Worm (Caenorhabditis elegans) whole organism, L4 larva: ENCODE results near the gene dph-2.

Experiments used
- D1046.2 ChIP-seq: fragments of 200-800 bp; sonication (Bioruptor generic); IDR thresholded peaks from 2 replicates; pipeline ENCODE4 v1.3.6; 2022; ENCODE audit warnings: missing genetic modification characterization, missing compliant biosample characterization
- F10B5.3 ChIP-seq: sonication (generic microtip); optimal IDR thresholded peaks from 2 replicates; lab custom pipeline; 2016; ENCODE audit warnings: mild to moderate bottlenecking, missing genetic modification characterization, missing compliant biosample characterization
- R02D3.7 ChIP-seq: fragments of 150-350 bp; sonication (generic microtip); optimal IDR thresholded peaks from 3 replicates; lab custom pipeline; 2014; ENCODE audit warnings: missing biosample characterization, missing genetic modification characterization
- T26A8.4 ChIP-seq: fragments of 200-800 bp; sonication (Bioruptor generic); IDR thresholded peaks from 2 replicates; pipeline ENCODE4 v1.3.6; 2022; ENCODE audit warnings: missing genetic modification characterization, missing compliant biosample characterization
- Y5F2A.4 ChIP-seq: fragments of 200-800 bp; sonication (Bioruptor generic); optimal IDR thresholded peaks from 2 replicates; lab custom pipeline; 2018; ENCODE audit warnings: mild to moderate bottlenecking, missing genetic modification characterization, missing compliant biosample characterization
- ZK337.2 ChIP-seq: fragments of 200-800 bp; sonication (Bioruptor generic); IDR thresholded peaks from 2 replicates; pipeline ENCODE4 v1.3.6; 2022; ENCODE audit warnings: missing genetic modification reagents, missing genetic modification characterization, missing compliant biosample characterization
- ZK546.5 ChIP-seq, 2 experiments: sonication (generic microtip); optimal IDR thresholded peaks; 2 replicates each; lab custom pipeline; 2017; ENCODE audit warnings: missing biosample characterization in 2 of 2, missing genetic modification characterization in 2 of 2
- aha-1 ChIP-seq: fragments of 150-350 bp; peaks from one replicate; lab custom pipeline; 2014; ENCODE audit warnings: missing biosample characterization, missing genetic modification characterization
- aly-2 ChIP-seq: sonication (generic microtip); optimal IDR thresholded peaks from 2 replicates; lab custom pipeline; 2018; ENCODE audit warnings: missing biosample characterization, missing genetic modification characterization
- ama-1 ChIP-seq: fragments of 150-350 bp; optimal IDR thresholded peaks from 2 replicates; lab custom pipeline; 2014; ENCODE audit warnings: inconsistent platforms, mixed read lengths
- arid-1 ChIP-seq: fragments of 200-800 bp; sonication (Bioruptor generic); conservative IDR thresholded peaks from 2 replicates; pipeline ENCODE4 v1.3.6; 2022; ENCODE audit warnings: missing genetic modification reagents, missing genetic modification characterization, missing compliant biosample characterization
- ceh-44 ChIP-seq: fragments of 200-800 bp; sonication (Bioruptor generic); IDR thresholded peaks from 2 replicates; pipeline ENCODE4 v1.3.6; 2022; ENCODE audit warnings: missing genetic modification reagents, missing genetic modification characterization, missing compliant biosample characterization
- ceh-82 ChIP-seq: sonication (generic microtip); optimal IDR thresholded peaks from 2 replicates; lab custom pipeline; 2017; ENCODE audit warnings: missing biosample characterization, missing genetic modification characterization
- ces-1 ChIP-seq: fragments of 150-350 bp; sonication (generic microtip); optimal IDR thresholded peaks from 4 replicates; lab custom pipeline; 2014; ENCODE audit warnings: missing biosample characterization, missing genetic modification reagents, missing genetic modification characterization
- ctbp-1 ChIP-seq: fragments of 200-800 bp; sonication (Bioruptor generic); IDR thresholded peaks from 2 replicates; pipeline ENCODE4 v1.3.6; 2022; ENCODE audit warnings: missing genetic modification reagents, missing genetic modification characterization, missing compliant biosample characterization
- daf-16 ChIP-seq, 3 experiments: sonication (generic microtip); optimal IDR thresholded peaks; 2 replicates each; lab custom pipeline; 2016 to 2017; ENCODE audit warnings: missing genetic modification characterization in 3 of 3, missing genetic modification reagents in 3 of 3, mild to moderate bottlenecking in 2 of 3, missing compliant biosample characterization in 2 of 3, missing biosample characterization in 1 of 3, moderate library complexity in 1 of 3
- duxl-1 ChIP-seq: sonication (generic microtip); optimal IDR thresholded peaks from 2 replicates; lab custom pipeline; 2016; ENCODE audit warnings: mild to moderate bottlenecking, missing genetic modification characterization, moderate library complexity, missing compliant biosample characterization; ENCODE audit not compliant: poor library complexity
- fkh-10 ChIP-seq: fragments of 150-350 bp; optimal IDR thresholded peaks from 2 replicates; lab custom pipeline; 2014; ENCODE audit warnings: missing biosample characterization, missing genetic modification reagents, missing genetic modification characterization
- gei-8 ChIP-seq: fragments of 200-800 bp; sonication (Bioruptor generic); optimal IDR thresholded peaks from 2 replicates; lab custom pipeline; 2018; ENCODE audit warnings: mild to moderate bottlenecking, missing genetic modification characterization, missing compliant biosample characterization
- hlh-30 ChIP-seq: sonication (generic microtip); optimal IDR thresholded peaks from 2 replicates; lab custom pipeline; 2017; ENCODE audit warnings: antibody characterized with exemption, mild to moderate bottlenecking, missing genetic modification characterization, missing compliant biosample characterization; ENCODE audit not compliant: insufficient read depth
- lin-1 ChIP-seq: fragments of 200-800 bp; sonication (Bioruptor generic); IDR thresholded peaks from 2 replicates; pipeline ENCODE4 v1.3.6; 2022; ENCODE audit warnings: missing genetic modification reagents, missing genetic modification characterization, missing compliant biosample characterization
- lin-13 ChIP-seq: fragments of 150-350 bp; optimal IDR thresholded peaks from 2 replicates; lab custom pipeline; 2014; ENCODE audit warnings: missing biosample characterization, missing genetic modification reagents, missing genetic modification characterization
- lin-15B ChIP-seq: fragments of 150-350 bp; sonication (generic microtip); optimal IDR thresholded peaks from 3 replicates; lab custom pipeline; 2014; ENCODE audit warnings: missing biosample characterization, missing genetic modification characterization
- lin-38 ChIP-seq: fragments of 200-800 bp; sonication (Bioruptor generic); IDR thresholded peaks from 2 replicates; pipeline ENCODE4 v1.3.6; 2022; ENCODE audit warnings: missing genetic modification reagents, missing genetic modification characterization, missing compliant biosample characterization
- lin-39 ChIP-seq: fragments of 150-350 bp; optimal IDR thresholded peaks from 2 replicates; lab custom pipeline; 2014; ENCODE audit warnings: missing biosample characterization, missing genetic modification reagents, missing genetic modification characterization
- lir-3 ChIP-seq: sonication (generic microtip); optimal IDR thresholded peaks from 2 replicates; lab custom pipeline; 2016; ENCODE audit warnings: mild to moderate bottlenecking, missing genetic modification characterization, missing compliant biosample characterization
- lsy-2 ChIP-seq, 2 experiments: fragments of 150-350 bp in 1 of 2; sonication (generic microtip) in 1 of 2; optimal IDR thresholded peaks; 2 replicates each; lab custom pipeline; 2014 to 2017; ENCODE audit warnings: missing biosample characterization in 2 of 2, missing genetic modification characterization in 2 of 2
- madf-9 ChIP-seq: fragments of 200-800 bp; sonication (Bioruptor generic); conservative IDR thresholded peaks from 2 replicates; pipeline ENCODE4 v1.3.6; 2022; ENCODE audit warnings: missing genetic modification reagents, missing genetic modification characterization, missing compliant biosample characterization
- mes-2 ChIP-seq: sonication (generic microtip); optimal IDR thresholded peaks from 2 replicates; lab custom pipeline; 2016; ENCODE audit warnings: missing genotype, mild to moderate bottlenecking, missing genetic modification characterization, missing compliant biosample characterization; ENCODE audit not compliant: poor library complexity, severe bottlenecking
- nhr-10 ChIP-seq: fragments of 150-350 bp; optimal IDR thresholded peaks from 2 replicates; lab custom pipeline; 2014; ENCODE audit warnings: missing biosample characterization, missing genetic modification characterization
- nhr-11 ChIP-seq: fragments of 150-350 bp; optimal IDR thresholded peaks from 2 replicates; lab custom pipeline; 2014; ENCODE audit warnings: missing biosample characterization, missing genetic modification characterization
- nhr-111 ChIP-seq: fragments of 200-800 bp; sonication (Bioruptor generic); optimal IDR thresholded peaks from 2 replicates; lab custom pipeline; 2018; ENCODE audit warnings: mild to moderate bottlenecking, missing genetic modification characterization, missing compliant biosample characterization
- nhr-25 ChIP-seq: sonication (generic microtip); optimal IDR thresholded peaks from 2 replicates; lab custom pipeline; 2017; ENCODE audit warnings: missing genetic modification characterization, mild to moderate bottlenecking, missing compliant biosample characterization, antibody characterized with exemption, moderate library complexity, borderline replicate concordance; ENCODE audit not compliant: insufficient read depth
- nhr-76 ChIP-seq: fragments of 150-350 bp; optimal IDR thresholded peaks from 2 replicates; lab custom pipeline; 2014; ENCODE audit warnings: missing biosample characterization, missing genetic modification characterization
- php-3 ChIP-seq: fragments of 200-800 bp; sonication (Bioruptor generic); IDR thresholded peaks from 2 replicates; pipeline ENCODE4 v1.3.6; 2022; ENCODE audit warnings: missing genetic modification reagents, missing genetic modification characterization, missing compliant biosample characterization
- rbr-2 ChIP-seq: sonication (generic microtip); optimal IDR thresholded peaks from 2 replicates; lab custom pipeline; 2016; ENCODE audit warnings: missing genotype, missing genetic modification characterization, missing compliant biosample characterization
- saeg-2 ChIP-seq: fragments of 200-800 bp; sonication (Bioruptor generic); IDR thresholded peaks from 2 replicates; pipeline ENCODE4 v1.3.6; 2022; ENCODE audit warnings: missing genetic modification reagents, missing genetic modification characterization, missing compliant biosample characterization
- set-16 ChIP-seq: fragments of 200-800 bp; sonication (Bioruptor generic); IDR thresholded peaks from 2 replicates; pipeline ENCODE4 v1.3.6; 2022; ENCODE audit warnings: missing genetic modification reagents, missing genetic modification characterization, missing compliant biosample characterization
- skn-1 ChIP-seq: fragments of 150-350 bp; optimal IDR thresholded peaks from 2 replicates; lab custom pipeline; 2014; ENCODE audit warnings: missing biosample characterization, missing genetic modification characterization
- snpc-4 ChIP-seq: fragments of 150-350 bp; optimal IDR thresholded peaks from 2 replicates; lab custom pipeline; 2014; ENCODE audit warnings: missing biosample characterization, missing genetic modification characterization
- spr-1 ChIP-seq: sonication (generic microtip); optimal IDR thresholded peaks from 2 replicates; lab custom pipeline; 2016; ENCODE audit warnings: mild to moderate bottlenecking, missing genetic modification characterization, missing compliant biosample characterization
- spr-3 ChIP-seq: fragments of 200-800 bp; sonication (Bioruptor generic); optimal IDR thresholded peaks from 2 replicates; lab custom pipeline; 2018; ENCODE audit warnings: mild to moderate bottlenecking, missing genetic modification characterization, missing compliant biosample characterization
- unc-39 ChIP-seq: sonication (generic microtip); optimal IDR thresholded peaks from 2 replicates; lab custom pipeline; 2017; ENCODE audit warnings: missing biosample characterization, missing genetic modification characterization
- unc-62 ChIP-seq, 3 experiments: fragments of 150-350 bp in 1 of 3; sonication (generic microtip); optimal IDR thresholded peaks in 2 of 3; peaks in 1 of 3; 1 replicate in 1 of 3; 2 replicates in 2 of 3; lab custom pipeline; 2014 to 2017; ENCODE audit warnings: missing biosample characterization in 3 of 3, missing genetic modification characterization in 3 of 3, missing genetic modification reagents in 3 of 3, missing genotype in 1 of 3

dph-2 gene

DNA sequence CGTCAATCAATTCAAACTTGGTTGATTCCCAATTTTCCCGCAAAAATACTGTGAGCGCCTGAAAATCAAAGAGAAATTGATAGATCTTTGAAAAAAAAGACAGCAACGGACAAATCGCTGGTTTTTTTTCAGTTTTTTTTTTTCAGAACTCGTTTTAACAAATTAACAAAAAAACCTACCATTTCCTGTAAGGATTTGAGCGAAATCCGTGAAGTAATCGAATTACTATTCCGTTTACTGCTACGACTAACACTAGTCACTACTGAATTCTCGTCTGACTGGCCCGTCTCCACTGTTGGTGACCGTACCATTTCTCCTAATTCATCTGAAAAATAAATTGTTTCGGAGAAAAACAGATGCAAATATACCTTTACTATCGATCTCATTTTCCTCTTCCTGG lies 45.3 kb upstream of the dph-2 start:
- TF ChIP-seq gei-8 (GFP tag; lab: Kevin White, UChicago), result no peak
- no peak for TF ChIP-seq ZK337.2 (GFP tag; lab: Robert Waterston, UW)
- TF ChIP-seq D1046.2 (GFP tag; lab: Robert Waterston, UW), result no peak
- TF ChIP-seq aha-1 (tag; lab: Kevin White, UChicago), result peak; percentile 92
- TF ChIP-seq ZK546.5 (tag; optimal IDR thresholded peaks at IDR 0.05; lab: Kevin White, UChicago), result no peak
- peak in 1 of 2 experiments; percentile 10 for TF ChIP-seq unc-62 (GFP tag; optimal IDR thresholded peaks at IDR 0.05 in 1 of 2; lab: Kevin White, UChicago)
- no peak for TF ChIP-seq unc-62 (tag; optimal IDR thresholded peaks at IDR 0.05; lab: Kevin White, UChicago)

- TF ChIP-seq mes-2 (tag; lab: Kevin White, UChicago) (no peak), lin-39 (tag; lab: Kevin White, UChicago) (no peak), duxl-1 (tag; lab: Kevin White, UChicago) (no peak), ceh-82 (tag; lab: Kevin White, UChicago) (no peak), aha-1 (tag; lab: Kevin White, UChicago) (peak; percentile 26), R02D3.7 (tag; lab: Kevin White, UChicago) (no peak), F10B5.3 (tag; lab: Kevin White, UChicago) (no peak), skn-1 (no peak), nhr-25 (no peak), hlh-30 (tag; lab: Kevin White, UChicago) (no peak), lin-13 (GFP tag; lab: Kevin White, UChicago) (no peak), set-16 (GFP tag; lab: Robert Waterston, UW) (no peak), arid-1 (GFP tag; lab: Robert Waterston, UW) (no peak), ama-1 (lab: Kevin White, UChicago) (no peak), unc-62 (GFP tag; optimal IDR thresholded peaks at IDR 0.05 in 1 of 2; lab: Kevin White, UChicago) (no peak), unc-62 (tag; optimal IDR thresholded peaks at IDR 0.05; lab: Kevin White, UChicago) (no peak), unc-39 (tag; lab: Kevin White, UChicago) (no peak), rbr-2 (tag; lab: Kevin White, UChicago) (no peak), madf-9 (no peak), spr-1 (tag; lab: Kevin White, UChicago) (no peak), ces-1 (GFP tag; lab: Kevin White, UChicago) (peak; percentile 88), lsy-2 (tag; optimal IDR thresholded peaks at IDR 0.05; lab: Kevin White, UChicago) (peak in 1 of 2 experiments; percentile 14), daf-16 (GFP tag; optimal IDR thresholded peaks at IDR 0.05; lab: Kevin White, UChicago) (no peak), daf-16 (tag; optimal IDR thresholded peaks at IDR 0.05; lab: Kevin White, UChicago) (no peak), ceh-44 (GFP tag; lab: Robert Waterston, UW) (no peak), lin-38 (GFP tag; lab: Robert Waterston, UW) (no peak), saeg-2 (GFP tag; lab: Robert Waterston, UW) (no peak), T26A8.4 (GFP tag; lab: Robert Waterston, UW) (no peak), ctbp-1 (GFP tag; lab: Robert Waterston, UW) (peak; percentile 73), Y5F2A.4 (no peak), spr-3 (GFP tag; lab: Kevin White, UChicago) (no peak), lin-1 (no peak), lin-15B (tag; lab: Kevin White, UChicago) (no peak), nhr-11 (tag; lab: Kevin White, UChicago) (no peak), php-3 (GFP tag; lab: Robert Waterston, UW) (no peak), fkh-10 (GFP tag; lab: Kevin White, UChicago) (peak; percentile 86), lir-3 (tag; lab: Kevin White, UChicago) (no peak), aly-2 (tag; lab: Kevin White, UChicago) (no peak), nhr-76 (tag; lab: Kevin White, UChicago) (no peak), nhr-10 (no peak), nhr-111 (GFP tag; lab: Kevin White, UChicago) (no peak), snpc-4 (no peak)
These were observed 44.9 kb upstream of the dph-2 start for ce11 chrII:10758951-10759350.
